Worm (Caenorhabditis elegans) whole organism, L3 larva: ENCODE measurements around the gene F16G10.1.

Source experiments
- R02D3.7 ChIP-seq: fragments of 150-350 bp; optimal IDR thresholded peaks from 2 replicates; lab custom pipeline; 2014; ENCODE audit warnings: missing biosample characterization, missing genetic modification characterization
- aly-2 ChIP-seq: fragments of 150-350 bp; optimal IDR thresholded peaks from 2 replicates; lab custom pipeline; 2014; ENCODE audit warnings: missing biosample characterization, missing genetic modification characterization
- ama-1 ChIP-seq: fragments of 150-350 bp; optimal IDR thresholded peaks from 2 replicates; lab custom pipeline; 2018
- ceh-28 ChIP-seq: fragments of 150-350 bp; optimal IDR thresholded peaks from 2 replicates; lab custom pipeline; 2014; ENCODE audit warnings: missing biosample characterization, missing genetic modification reagents, missing genetic modification characterization
- ceh-9 ChIP-seq: sonication (generic microtip); optimal IDR thresholded peaks from 2 replicates; lab custom pipeline; 2018; ENCODE audit warnings: missing biosample characterization, missing genetic modification characterization
- daf-12 ChIP-seq: fragments of 150-350 bp; optimal IDR thresholded peaks from 2 replicates; lab custom pipeline; 2014; ENCODE audit warnings: missing biosample characterization, missing genetic modification reagents, missing genetic modification characterization
- egl-27 ChIP-seq: sonication (generic microtip); optimal IDR thresholded peaks from 4 replicates; lab custom pipeline; 2017; ENCODE audit warnings: missing biosample characterization, missing genetic modification reagents, missing genetic modification characterization
- egl-5 ChIP-seq: fragments of 150-350 bp; optimal IDR thresholded peaks from 2 replicates; lab custom pipeline; 2017; ENCODE audit warnings: missing biosample characterization, missing genetic modification reagents, missing genetic modification characterization, inconsistent platforms
- eor-1 ChIP-seq, 2 experiments: fragments of 150-350 bp; optimal IDR thresholded peaks; 2 replicates each; lab custom pipeline; 2014 to 2018; ENCODE audit warnings: missing biosample characterization in 2 of 2, missing genetic modification characterization in 2 of 2
- fkh-2 ChIP-seq: fragments of 150-350 bp; optimal IDR thresholded peaks from 2 replicates; lab custom pipeline; 2014; ENCODE audit warnings: missing biosample characterization, missing genetic modification reagents, missing genetic modification characterization
- fos-1 ChIP-seq: fragments of 150-350 bp; optimal IDR thresholded peaks from 2 replicates; lab custom pipeline; 2014; ENCODE audit warnings: missing biosample characterization, missing genetic modification characterization
- hmg-11 ChIP-seq: sonication (generic microtip); optimal IDR thresholded peaks from 2 replicates; lab custom pipeline; 2016; ENCODE audit warnings: missing genetic modification characterization, missing compliant biosample characterization
- jun-1 ChIP-seq: fragments of 150-350 bp; optimal IDR thresholded peaks from 2 replicates; lab custom pipeline; 2014; ENCODE audit warnings: missing biosample characterization, missing genetic modification reagents, missing genetic modification characterization
- lin-15B ChIP-seq: fragments of 150-350 bp; optimal IDR thresholded peaks from 2 replicates; lab custom pipeline; 2014; ENCODE audit warnings: missing biosample characterization, missing genetic modification characterization
- lsy-12 ChIP-seq: sonication (generic microtip); optimal IDR thresholded peaks from 2 replicates; lab custom pipeline; 2016; ENCODE audit warnings: mild to moderate bottlenecking, missing genetic modification characterization, missing compliant biosample characterization
- mdl-1 ChIP-seq: fragments of 150-350 bp; optimal IDR thresholded peaks from 2 replicates; lab custom pipeline; 2014; ENCODE audit warnings: missing biosample characterization, missing genetic modification characterization
- nfya-1 ChIP-seq: sonication (generic microtip); optimal IDR thresholded peaks from 2 replicates; lab custom pipeline; 2017; ENCODE audit warnings: missing genetic modification characterization, mild to moderate bottlenecking, missing compliant biosample characterization, antibody characterized with exemption, moderate library complexity; ENCODE audit not compliant: insufficient read depth
- nhr-11 ChIP-seq: fragments of 150-350 bp; optimal IDR thresholded peaks from 2 replicates; lab custom pipeline; 2014; ENCODE audit warnings: missing biosample characterization, missing genetic modification characterization
- nhr-12 ChIP-seq: fragments of 150-350 bp; optimal IDR thresholded peaks from 2 replicates; lab custom pipeline; 2014; ENCODE audit warnings: missing biosample characterization, missing genetic modification characterization
- nhr-28 ChIP-seq: fragments of 150-350 bp; optimal IDR thresholded peaks from 2 replicates; lab custom pipeline; 2014; ENCODE audit warnings: missing biosample characterization, missing genetic modification characterization
- nhr-43 ChIP-seq: sonication (generic microtip); optimal IDR thresholded peaks from 2 replicates; lab custom pipeline; 2016; ENCODE audit warnings: mild to moderate bottlenecking, missing genetic modification characterization, missing compliant biosample characterization; ENCODE audit not compliant: poor library complexity, severe bottlenecking
- nhr-76 ChIP-seq: fragments of 150-350 bp; sonication (generic microtip); optimal IDR thresholded peaks from 5 replicates; lab custom pipeline; 2014; ENCODE audit warnings: missing biosample characterization, missing genetic modification characterization
- pha-4 ChIP-seq: fragments of 150-350 bp; optimal IDR thresholded peaks from 2 replicates; lab custom pipeline; 2014; ENCODE audit warnings: missing biosample characterization, missing genetic modification reagents, missing genetic modification characterization
- pqm-1 ChIP-seq: fragments of 150-350 bp; optimal IDR thresholded peaks from 2 replicates; lab custom pipeline; 2017; ENCODE audit warnings: missing biosample characterization, missing genetic modification characterization, inconsistent platforms
- sea-2 ChIP-seq: fragments of 150-350 bp; sonication (generic microtip); optimal IDR thresholded peaks from 4 replicates; lab custom pipeline; 2014; ENCODE audit warnings: missing biosample characterization, missing genetic modification reagents, missing genetic modification characterization
- skn-1 ChIP-seq: fragments of 150-350 bp; optimal IDR thresholded peaks from 2 replicates; lab custom pipeline; 2014; ENCODE audit warnings: missing biosample characterization, missing genetic modification characterization
- snpc-4 ChIP-seq: fragments of 150-350 bp; optimal IDR thresholded peaks from 2 replicates; lab custom pipeline; 2014; ENCODE audit warnings: missing biosample characterization, missing genetic modification characterization
- unc-62 ChIP-seq: fragments of 150-350 bp; sonication (generic microtip); optimal IDR thresholded peaks from 4 replicates; lab custom pipeline; 2014; ENCODE audit warnings: missing biosample characterization, missing genetic modification reagents, missing genetic modification characterization
- ztf-4 ChIP-seq: fragments of 150-350 bp; optimal IDR thresholded peaks from 2 replicates; lab custom pipeline; 2014; ENCODE audit warnings: missing biosample characterization, missing genetic modification characterization

The F16G10.1 gene

DNA sequence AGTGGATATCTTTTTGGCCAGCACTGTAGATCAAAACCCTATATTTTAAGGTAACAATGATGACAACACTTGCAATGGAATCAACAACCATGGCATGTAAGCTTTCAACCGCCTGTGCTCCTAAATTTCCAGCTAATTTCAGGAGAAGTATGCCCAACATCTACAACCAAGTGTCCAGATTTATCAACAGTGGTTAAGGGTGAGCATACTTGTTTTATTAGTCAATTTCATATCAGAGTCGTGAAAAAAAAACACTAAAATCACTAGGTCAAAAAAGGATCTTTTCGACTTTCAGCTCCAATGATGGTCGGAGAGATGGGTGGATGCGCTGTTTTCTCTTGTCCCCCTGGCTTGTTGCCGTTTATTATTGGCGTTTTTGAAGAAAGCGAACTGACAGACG, at the start of gene F16G10.1:
TSS of gene F16G10.1 (plus strand) at position 301 of the 400 bp plus-strand sequence.
- TF ChIP-seq nhr-28 (tag; lab: Kevin White, UChicago) (no peak), jun-1 (tag; lab: Kevin White, UChicago) (no peak), ztf-4 (tag; lab: Kevin White, UChicago) (no peak), fos-1 (tag; lab: Kevin White, UChicago) (no peak), fkh-2 (no peak), nhr-43 (tag; lab: Kevin White, UChicago) (no peak), pqm-1 (no peak), ama-1 (lab: Kevin White, UChicago) (no peak), nhr-76 (tag; lab: Kevin White, UChicago) (no peak), pha-4 (tag; lab: Kevin White, UChicago) (no peak)

DNA sequence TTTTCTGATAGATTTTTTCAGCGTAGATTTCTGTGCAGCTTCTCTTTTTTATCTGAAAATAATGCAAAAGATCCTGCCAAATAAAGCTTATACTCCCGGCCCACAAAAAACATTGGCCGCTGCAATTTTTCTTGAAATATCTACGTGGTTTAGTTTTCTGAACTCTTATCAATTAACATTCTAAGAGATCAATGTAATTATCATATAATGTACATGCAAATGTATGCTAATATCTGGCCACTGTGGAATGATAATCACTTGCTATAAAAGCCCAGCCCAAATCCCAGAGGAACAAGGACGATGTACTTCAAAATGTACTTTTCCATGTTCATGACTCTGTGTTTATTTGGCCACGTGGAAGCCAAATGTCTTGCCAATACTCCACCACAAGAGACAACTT, 49.6 kb upstream of the F16G10.1 start, which contains the start of gene F43C11.2:
TSS of gene F43C11.2 (plus strand) at position 301 of the 400 bp plus-strand sequence.
- TF ChIP-seq ceh-9 (tag; lab: Kevin White, UChicago), result no peak
- TF ChIP-seq lsy-12, result no peak
- TF ChIP-seq nhr-11 (tag; lab: Kevin White, UChicago), result no peak
- TF ChIP-seq ztf-4 (tag; lab: Kevin White, UChicago), result no peak

DNA sequence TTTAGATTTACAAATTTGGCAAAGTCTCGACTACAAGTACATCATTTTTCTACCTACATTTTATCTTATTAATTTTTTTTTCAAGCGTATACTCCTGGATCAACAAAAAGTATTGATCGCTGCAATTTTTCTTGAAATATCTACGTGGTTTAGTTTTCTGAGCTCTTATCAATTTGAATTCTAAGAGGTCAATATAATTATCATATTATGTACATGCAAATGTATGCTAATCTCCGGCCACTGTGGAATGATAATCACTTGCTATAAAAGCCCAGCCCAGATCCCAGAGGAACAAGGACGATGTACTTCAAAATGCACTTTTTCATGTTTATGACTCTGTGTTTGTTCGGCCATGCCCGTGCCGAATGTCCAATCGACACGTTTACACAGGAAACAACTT, 47.3 kb upstream of the F16G10.1 start, which contains the start of gene F43C11.1:
TSS of gene F43C11.1 (plus strand) at position 301 of the 400 bp plus-strand sequence.
- no peak for TF ChIP-seq fos-1 (tag; lab: Kevin White, UChicago)

DNA sequence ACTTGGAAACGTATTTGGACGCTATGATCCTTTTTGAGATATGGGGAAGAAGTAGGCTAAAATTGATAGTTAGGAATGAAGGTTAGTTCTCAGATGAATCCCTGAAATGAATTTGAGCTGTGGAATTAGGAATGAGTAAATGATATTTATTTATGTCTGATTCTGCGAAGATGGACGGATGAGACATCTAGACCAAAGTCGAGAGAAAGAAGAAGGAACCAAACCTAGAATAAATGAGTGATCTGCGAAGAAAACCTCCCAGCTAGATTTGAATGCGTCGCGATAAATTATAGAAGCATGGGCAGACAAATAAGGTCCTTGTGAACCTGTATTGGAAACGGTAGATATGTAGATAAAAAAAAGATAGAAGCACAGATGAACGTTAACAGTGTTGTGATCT, 44.1 kb upstream of the F16G10.1 start, which contains the start of gene F43C11.16:
TSS of gene F43C11.16 (minus strand) at position 101 of the 400 bp plus-strand sequence.
- TF ChIP-seq nfya-1 (tag; lab: Kevin White, UChicago) (no peak), mdl-1 (no peak), ama-1 (lab: Kevin White, UChicago) (no peak), sea-2 (no peak), eor-1 (tag; optimal IDR thresholded peaks at IDR 0.05; lab: Kevin White, UChicago) (no peak), daf-12 (tag; lab: Kevin White, UChicago) (no peak)

DNA sequence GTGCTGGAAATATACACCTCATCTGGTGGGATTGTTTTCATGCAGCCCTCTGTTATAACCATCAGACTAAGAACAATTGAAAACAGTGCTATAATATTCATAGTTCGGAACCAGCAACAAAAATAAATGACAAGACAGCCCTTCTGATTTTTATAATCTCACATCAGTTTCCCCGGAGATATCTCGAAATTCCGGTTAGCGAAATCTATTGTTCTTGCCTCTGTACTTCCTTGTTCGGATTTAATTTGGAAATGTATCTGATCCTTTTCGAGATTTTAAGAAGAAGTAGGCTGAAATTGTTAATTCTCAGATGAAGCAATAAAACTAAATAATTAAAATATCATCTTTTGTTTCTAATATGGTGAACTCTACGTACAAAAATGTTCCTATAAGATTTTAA, 40.4 kb upstream of the F16G10.1 start, which contains the start of gene F43C11.11:
TSS of gene F43C11.11 (minus strand) at position 101 of the 400 bp plus-strand sequence.
- no peak for TF ChIP-seq egl-5 (tag; lab: Kevin White, UChicago)
- TF ChIP-seq nhr-12 (tag; lab: Kevin White, UChicago), result no peak
- no peak for TF ChIP-seq R02D3.7 (tag; lab: Kevin White, UChicago)
- TF ChIP-seq lin-15B (tag; lab: Kevin White, UChicago), result no peak
- TF ChIP-seq nhr-11 (tag; lab: Kevin White, UChicago), result no peak
- TF ChIP-seq fos-1 (tag; lab: Kevin White, UChicago), result no peak
- TF ChIP-seq daf-12 (tag; lab: Kevin White, UChicago), result no peak
- TF ChIP-seq ama-1 (lab: Kevin White, UChicago), result no peak
- TF ChIP-seq egl-27 (tag; lab: Kevin White, UChicago), result no peak
- TF ChIP-seq, all 47 proteins: peak for 0

DNA sequence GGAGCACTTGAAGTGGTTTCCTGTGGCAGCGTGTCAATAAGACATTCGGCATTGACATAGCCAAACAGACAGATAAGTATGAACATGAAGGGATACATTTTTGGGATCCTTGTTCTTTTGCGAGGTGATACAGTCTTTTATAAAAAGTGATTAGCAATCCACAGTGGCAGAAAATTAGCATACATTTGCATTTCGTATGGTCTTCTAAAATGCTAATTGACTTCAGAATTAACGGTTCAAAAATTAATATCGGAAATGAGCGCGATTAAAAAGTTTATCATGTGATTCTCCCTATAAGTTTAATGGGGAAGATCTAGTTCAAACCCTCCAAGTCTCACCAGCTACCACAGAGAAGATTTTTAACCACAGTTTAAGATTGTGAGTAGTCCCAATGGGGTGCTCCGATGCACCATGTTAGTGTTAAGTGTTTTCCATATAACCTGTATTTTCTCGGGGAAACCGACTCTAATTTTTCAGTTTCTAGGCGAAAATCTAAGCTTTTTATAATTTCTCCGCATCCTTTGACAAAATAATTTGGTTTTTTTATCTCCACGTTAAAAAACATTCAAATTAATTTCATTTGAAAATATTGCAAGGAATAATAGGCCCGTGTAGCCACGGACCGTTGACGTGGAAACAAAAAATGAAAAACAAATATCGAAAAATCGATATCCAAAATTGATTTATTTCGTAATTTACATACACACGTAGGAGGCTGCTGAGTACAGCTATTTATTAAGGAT, 37.3 kb upstream of the F16G10.1 start, which contains the start of the genes F43C11.12 and F16G10.5:
TSS of gene F43C11.12 (minus strand) at position 101 of the 743 bp plus-strand sequence.
TSS of gene F16G10.5 (plus strand) at position 693 of the 743 bp plus-strand sequence.
- no peak for TF ChIP-seq egl-5 (tag; lab: Kevin White, UChicago)
- no peak for TF ChIP-seq ceh-9 (tag; lab: Kevin White, UChicago)
- TF ChIP-seq jun-1 (tag; lab: Kevin White, UChicago), result no peak
- no peak for TF ChIP-seq hmg-11 (tag; lab: Kevin White, UChicago)
- TF ChIP-seq aly-2 (tag; lab: Kevin White, UChicago), result no peak
- no peak for TF ChIP-seq R02D3.7 (tag; lab: Kevin White, UChicago)
- TF ChIP-seq snpc-4 (tag; lab: Kevin White, UChicago), result no peak
- TF ChIP-seq egl-27 (tag; lab: Kevin White, UChicago), result no peak
- TF ChIP-seq nhr-43 (tag; lab: Kevin White, UChicago), result no peak
- TF ChIP-seq lin-15B (tag; lab: Kevin White, UChicago), result no peak
- no peak for TF ChIP-seq unc-62 (GFP tag; lab: Kevin White, UChicago)
- TF ChIP-seq skn-1, result no peak
- no peak for TF ChIP-seq lsy-12
- TF ChIP-seq ceh-28 (tag; lab: Kevin White, UChicago), result no peak
- TF ChIP-seq, all 47 proteins: peak for 0
